Fruit fly (Drosophila melanogaster) whole organism, embryonic: ENCODE results near the gene gogo.

Experiments used
- Bgb ChIP-seq: fragments of 200-800 bp; sonication (Bioruptor generic); IDR thresholded peaks from 2 replicates; pipeline ENCODE4 v1.3.6; 2022; ENCODE audit warnings: missing biosample characterization, missing genetic modification characterization; ENCODE audit not compliant: partially characterized antibody
- CG11504 ChIP-seq: fragments of 200-800 bp; sonication (Bioruptor generic); optimal IDR thresholded peaks from 3 replicates; lab custom pipeline; 2019; ENCODE audit warnings: missing biosample characterization, mild to moderate bottlenecking, missing genetic modification characterization, moderate library complexity
- CG1233 ChIP-seq: fragments of 200-800 bp; sonication (Bioruptor generic); optimal IDR thresholded peaks from 4 replicates; lab custom pipeline; 2018; ENCODE audit warnings: missing biosample characterization, mild to moderate bottlenecking, missing genetic modification characterization
- CG13123 ChIP-seq: fragments of 200-800 bp; sonication (Bioruptor generic); optimal IDR thresholded peaks from 2 replicates; lab custom pipeline; 2016; ENCODE audit warnings: missing biosample characterization, missing genetic modification characterization
- CG14441 ChIP-seq: fragments of 200-800 bp; sonication (Bioruptor generic); IDR thresholded peaks from 2 replicates; pipeline ENCODE4 v1.3.6; 2022; ENCODE audit warnings: missing biosample characterization, missing genetic modification characterization
- CG14667 ChIP-seq: fragments of 200-800 bp; sonication (Bioruptor generic); IDR thresholded peaks from 2 replicates; pipeline ENCODE4 v1.3.6; 2022; ENCODE audit warnings: missing biosample characterization, missing genetic modification characterization
- CG15479 ChIP-seq: fragments of 200-800 bp; sonication (Bioruptor generic); optimal IDR thresholded peaks from 3 replicates; lab custom pipeline; 2019; ENCODE audit warnings: missing biosample characterization, mild to moderate bottlenecking, missing genetic modification characterization, moderate library complexity
- CG15514 ChIP-seq: fragments of 200-800 bp; sonication (Bioruptor generic); optimal IDR thresholded peaks from 3 replicates; lab custom pipeline; 2017; ENCODE audit warnings: missing biosample characterization, missing genetic modification characterization, mild to moderate bottlenecking, moderate library complexity, missing genetic modification reagents
- CG16813 ChIP-seq: fragments of 200-800 bp; sonication (Bioruptor generic); IDR thresholded peaks from 3 replicates; pipeline ENCODE4 v1.3.6; 2022; ENCODE audit warnings: missing biosample characterization, missing genetic modification characterization; ENCODE audit not compliant: partially characterized antibody
- CG30403 ChIP-seq: fragments of 200-800 bp; sonication (Bioruptor generic); optimal IDR thresholded peaks from 3 replicates; lab custom pipeline; 2016; ENCODE audit warnings: missing biosample characterization, missing genetic modification characterization
- CG32767 ChIP-seq: fragments of 200-800 bp; sonication (Bioruptor generic); IDR thresholded peaks from 2 replicates; pipeline ENCODE4 v1.3.6; 2022; ENCODE audit warnings: missing biosample characterization, missing genetic modification characterization
- CG3726 ChIP-seq: fragments of 200-800 bp; sonication (Bioruptor generic); IDR thresholded peaks from 3 replicates; pipeline ENCODE4, ENCODE4 v1.3.6; 2022; ENCODE audit warnings: missing biosample characterization, missing genetic modification characterization
- CG4617 ChIP-seq: fragments of 200-800 bp; sonication (Bioruptor generic); optimal IDR thresholded peaks from 3 replicates; lab custom pipeline; 2016; ENCODE audit warnings: missing biosample characterization, missing genetic modification characterization, borderline replicate concordance
- CG6254 ChIP-seq: fragments of 200-800 bp; sonication (Bioruptor generic); optimal IDR thresholded peaks from 3 replicates; lab custom pipeline; 2017; ENCODE audit warnings: mild to moderate bottlenecking, missing biosample characterization, missing genetic modification reagents, missing genetic modification characterization
- CG7987 ChIP-seq: fragments of 200-800 bp; sonication (Bioruptor generic); optimal IDR thresholded peaks from 2 replicates; lab custom pipeline; 2018; ENCODE audit warnings: missing biosample characterization, mild to moderate bottlenecking, missing genetic modification characterization, moderate library complexity
- CG9932 ChIP-seq: fragments of 200-800 bp; sonication (Bioruptor generic); IDR thresholded peaks from 2 replicates; pipeline ENCODE4 v1.3.6; 2022; ENCODE audit warnings: missing biosample characterization, missing genetic modification characterization
- Dek ChIP-seq: fragments of 200-800 bp; sonication (Bioruptor generic); optimal IDR thresholded peaks from 3 replicates; lab custom pipeline; 2019; ENCODE audit warnings: missing biosample characterization, mild to moderate bottlenecking, missing genetic modification characterization, moderate library complexity
- H15 ChIP-seq: fragments of 200-800 bp; sonication (Bioruptor generic); IDR thresholded peaks from 3 replicates; pipeline ENCODE4 v1.3.6; 2022; ENCODE audit warnings: missing biosample characterization, missing genetic modification characterization
- HLH54F ChIP-seq: fragments of 200-800 bp; sonication (Bioruptor generic); optimal IDR thresholded peaks from 3 replicates; lab custom pipeline; 2016; ENCODE audit warnings: missing biosample characterization, missing genetic modification characterization
- Med ChIP-seq: fragments of 200-800 bp; sonication (Bioruptor generic); peaks from one replicate; lab custom pipeline; 2016; ENCODE audit warnings: missing biosample characterization, missing genetic modification characterization, mild to moderate bottlenecking, inconsistent platforms, moderate library complexity
- Myb ChIP-seq: fragments of 200-800 bp; sonication (Bioruptor generic); optimal IDR thresholded peaks from 2 replicates; lab custom pipeline; 2016; ENCODE audit warnings: missing biosample characterization, missing genetic modification characterization
- Six4 ChIP-seq: fragments of 200-800 bp; sonication (Bioruptor generic); optimal IDR thresholded peaks from 2 replicates; lab custom pipeline; 2016; ENCODE audit warnings: missing biosample characterization, missing genetic modification characterization
- Sox100B ChIP-seq: fragments of 200-800 bp; sonication (Bioruptor generic); optimal IDR thresholded peaks from 3 replicates; lab custom pipeline; 2018; ENCODE audit warnings: missing biosample characterization, mild to moderate bottlenecking, missing genetic modification characterization
- amos ChIP-seq: fragments of 200-800 bp; sonication (Bioruptor generic); IDR thresholded peaks from 2 replicates; pipeline ENCODE4 v1.3.6; 2022; ENCODE audit warnings: missing biosample characterization, missing genetic modification characterization; ENCODE audit not compliant: partially characterized antibody
- cas ChIP-seq: fragments of 200-800 bp; sonication (Bioruptor generic); IDR thresholded peaks from 2 replicates; pipeline ENCODE4 v1.3.6; 2022; ENCODE audit warnings: missing biosample characterization, missing genetic modification characterization
- cg ChIP-seq: fragments of 200-800 bp; sonication (Bioruptor generic); optimal IDR thresholded peaks from 3 replicates; lab custom pipeline; 2019; ENCODE audit warnings: missing biosample characterization, mild to moderate bottlenecking, missing genetic modification characterization, moderate library complexity
- chinmo ChIP-seq: fragments of 200-800 bp; sonication (Bioruptor generic); IDR thresholded peaks from 4 replicates; pipeline ENCODE4 v1.3.6; 2022; ENCODE audit warnings: missing biosample characterization, missing genetic modification characterization; ENCODE audit not compliant: partially characterized antibody
- crp ChIP-seq, 2 experiments: fragments of 200-800 bp; sonication (Bioruptor generic); optimal IDR thresholded peaks; 2 replicates in 1 of 2; 3 replicates in 1 of 2; lab custom pipeline; 2017; ENCODE audit warnings: missing biosample characterization in 2 of 2, missing genetic modification characterization in 2 of 2, mild to moderate bottlenecking in 1 of 2, moderate library complexity in 1 of 2
- cwo ChIP-seq: fragments of 200-800 bp; sonication (Bioruptor generic); optimal IDR thresholded peaks from 3 replicates; lab custom pipeline; 2017; ENCODE audit warnings: missing biosample characterization, missing genetic modification characterization, mild to moderate bottlenecking, moderate library complexity, missing genetic modification reagents
- disco-r ChIP-seq: fragments of 200-800 bp; sonication (Bioruptor generic); optimal IDR thresholded peaks from 2 replicates; lab custom pipeline; 2016; ENCODE audit warnings: missing biosample characterization, missing genetic modification characterization
- dm ChIP-seq: fragments of 200-800 bp; sonication (Bioruptor generic); optimal IDR thresholded peaks from 3 replicates; lab custom pipeline; 2016; ENCODE audit warnings: missing biosample characterization, missing genetic modification characterization
- en ChIP-seq: fragments of 200-800 bp; sonication (Bioruptor generic); optimal IDR thresholded peaks from 2 replicates; lab custom pipeline; 2016; ENCODE audit warnings: missing biosample characterization, missing genetic modification characterization
- eve ChIP-seq, 2 experiments: fragments of >200 bp; optimal IDR thresholded peaks; 2 replicates each; lab custom pipeline; 2017; ENCODE audit warnings: missing biosample characterization in 2 of 2, missing genetic modification characterization in 2 of 2
- ewg ChIP-seq: fragments of 200-800 bp; sonication (Bioruptor generic); optimal IDR thresholded peaks from 3 replicates; lab custom pipeline; 2017; ENCODE audit warnings: mild to moderate bottlenecking, missing biosample characterization, missing genetic modification reagents, missing genetic modification characterization
- gfzf ChIP-seq: fragments of 200-800 bp; sonication (Bioruptor generic); optimal IDR thresholded peaks from 2 replicates; lab custom pipeline; 2016; ENCODE audit warnings: missing biosample characterization, mild to moderate bottlenecking, missing genetic modification characterization, moderate library complexity
- hb ChIP-seq: fragments of 200-800 bp; sonication (Bioruptor generic); IDR thresholded peaks from 3 replicates; pipeline ENCODE4 v1.3.6; 2022; ENCODE audit warnings: missing biosample characterization, missing genetic modification characterization; ENCODE audit not compliant: partially characterized antibody
- inv ChIP-seq: fragments of 200-800 bp; sonication (Bioruptor generic); IDR thresholded peaks from 2 replicates; pipeline ENCODE4 v1.3.6; 2022; ENCODE audit warnings: missing biosample characterization, missing genetic modification characterization; ENCODE audit not compliant: partially characterized antibody
- klu ChIP-seq: fragments of 200-800 bp; sonication (Bioruptor generic); IDR thresholded peaks from 2 replicates; pipeline ENCODE4 v1.3.6; 2022; ENCODE audit warnings: missing biosample characterization, missing genetic modification characterization
- lmd ChIP-seq: fragments of 200-800 bp; sonication (Bioruptor generic); IDR thresholded peaks from 2 replicates; pipeline ENCODE4 v1.3.6; 2022; ENCODE audit warnings: missing biosample characterization, missing genetic modification characterization
- odd ChIP-seq: fragments of 200-800 bp; sonication (Bioruptor generic); optimal IDR thresholded peaks from 2 replicates; lab custom pipeline; 2017; ENCODE audit warnings: missing biosample characterization, mild to moderate bottlenecking, missing genetic modification characterization
- peb ChIP-seq: fragments of 200-800 bp; sonication (Bioruptor generic); IDR thresholded peaks from 2 replicates; pipeline ENCODE4 v1.3.6; 2022; ENCODE audit warnings: missing biosample characterization, missing genetic modification characterization
- tx ChIP-seq: fragments of 200-800 bp; sonication (Bioruptor generic); optimal IDR thresholded peaks from 2 replicates; lab custom pipeline; 2016; ENCODE audit warnings: missing biosample characterization, missing genetic modification characterization
- zen ChIP-seq: fragments of 200-800 bp; sonication (Bioruptor generic); optimal IDR thresholded peaks from 3 replicates; lab custom pipeline; 2018; ENCODE audit warnings: missing biosample characterization, mild to moderate bottlenecking, missing genetic modification characterization, moderate library complexity
- zf30C ChIP-seq: fragments of 200-800 bp; sonication (Bioruptor generic); optimal IDR thresholded peaks from 3 replicates; lab custom pipeline; 2018; ENCODE audit warnings: missing biosample characterization, mild to moderate bottlenecking, missing genetic modification characterization

Gene gogo

DNA sequence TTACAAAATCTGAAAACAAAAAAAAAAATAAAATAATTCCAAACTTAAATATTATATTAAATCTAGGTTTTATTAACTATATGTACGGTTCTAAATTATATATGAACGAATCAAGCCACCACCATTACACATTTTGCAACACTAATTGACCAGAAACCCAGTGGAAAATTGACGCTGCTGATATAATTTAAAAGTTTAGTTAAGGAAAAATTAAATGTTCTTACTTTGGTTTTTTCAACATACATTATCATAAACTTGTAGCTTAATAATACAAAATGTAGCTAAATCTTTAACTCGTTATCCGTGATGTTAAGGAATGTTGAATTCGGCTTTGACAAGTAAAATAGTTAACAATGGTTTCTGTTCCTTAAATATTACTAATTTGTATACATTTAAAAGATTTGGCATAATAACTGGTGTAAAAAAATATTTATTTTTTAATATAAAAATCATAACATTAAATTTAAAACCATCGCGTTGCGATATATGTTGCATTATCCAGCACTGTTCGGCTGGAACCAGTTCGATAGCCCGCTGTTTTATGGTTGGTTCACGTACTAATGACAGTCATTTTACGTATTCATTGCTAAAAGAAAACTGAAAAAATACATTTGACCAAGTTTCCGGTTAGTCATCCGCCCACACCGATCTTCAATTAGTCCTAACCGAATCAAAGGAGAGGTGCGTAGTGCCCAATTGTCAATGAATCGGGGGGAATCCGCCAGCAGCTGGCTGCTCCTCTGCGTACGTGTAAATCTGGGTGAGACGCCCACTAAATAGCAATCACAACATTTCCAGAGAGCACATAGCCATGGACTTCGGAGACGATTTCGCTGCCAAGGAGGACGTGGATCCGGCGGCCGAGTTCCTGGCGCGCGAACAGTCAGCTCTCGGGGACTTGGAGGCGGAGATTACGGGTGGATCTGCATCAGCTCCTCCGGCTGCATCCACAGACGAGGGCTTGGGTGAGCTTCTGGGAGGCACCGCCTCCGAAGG, 52.6 kb downstream of the gogo start (continued):
- TF ChIP-seq CG1233 (peak; percentile 41), klu (GFP tag; lab: Robert Waterston, UW) (no peak), crp (GFP tag; optimal IDR thresholded peaks at IDR 0.05; lab: Kevin White, UChicago) (peak in 1 of 2 experiments; percentile 28), HLH54F (no peak), cas (GFP tag; lab: Robert Waterston, UW) (no peak)

DNA sequence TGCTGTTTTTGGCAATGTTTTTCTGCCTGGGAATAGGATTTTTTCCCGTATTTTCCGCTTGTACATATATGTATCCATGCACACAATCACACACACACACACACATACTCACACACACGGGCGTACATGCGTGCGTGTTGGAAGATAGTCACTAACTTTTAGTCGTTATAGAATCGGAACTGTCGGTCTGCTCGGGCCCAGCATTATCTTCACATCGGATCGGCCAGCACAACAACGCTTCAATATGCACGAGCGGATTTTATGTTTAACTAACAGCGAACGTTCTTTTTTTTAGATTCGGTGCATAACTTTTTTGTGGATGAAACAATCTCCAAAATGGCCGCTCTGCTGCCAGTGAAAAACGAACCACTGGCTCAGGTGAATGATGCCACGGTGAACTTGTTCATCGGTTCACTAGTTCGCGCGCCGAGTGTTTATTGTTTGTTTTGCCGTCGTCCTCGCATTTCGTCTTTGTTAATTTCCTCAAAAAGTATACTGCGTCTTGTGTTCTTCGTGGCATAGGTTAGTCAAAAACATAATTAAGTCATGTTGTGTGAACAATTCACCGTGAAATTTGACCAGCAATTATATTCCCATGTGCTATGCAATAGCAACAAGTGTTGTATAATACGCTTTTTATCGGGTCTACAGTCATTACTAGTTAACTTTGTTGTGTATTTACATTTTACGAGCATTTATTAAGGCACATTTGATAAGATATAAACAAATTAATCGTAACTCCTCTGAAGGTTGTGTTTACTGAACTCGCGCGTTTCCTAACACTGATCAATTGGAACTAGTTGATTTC, 53.6 kb downstream of the gogo start, which contains the start of the genes CG6951 and CG17233:
TSS of gene CG6951 (plus strand) at position 105 of the 808 bp plus-strand sequence.
TSS of gene CG17233 (minus strand) at position 741 of the 808 bp plus-strand sequence.
- TF ChIP-seq tx (GFP tag; lab: Kevin White, UChicago), result no peak
- no peak for TF ChIP-seq CG11504 (tag; lab: Kevin White, UChicago)
- no peak for TF ChIP-seq CG7987 (GFP tag; lab: Kevin White, UChicago)
- TF ChIP-seq CG14441 (GFP tag; lab: Robert Waterston, UW), result no peak
- no peak for TF ChIP-seq gfzf (GFP tag; lab: Kevin White, UChicago)
- TF ChIP-seq CG6254 (GFP tag; lab: Kevin White, UChicago), result no peak
- TF ChIP-seq Sox100B, result no peak
- no peak for TF ChIP-seq CG16813
- TF ChIP-seq Dek, result no peak
- no peak for TF ChIP-seq disco-r (GFP tag; lab: Kevin White, UChicago)
- TF ChIP-seq CG15514, result peak; percentile 98
- TF ChIP-seq odd (GFP tag; lab: Kevin White, UChicago), result no peak
- TF ChIP-seq CG32767 (GFP tag; lab: Robert Waterston, UW), result peak; percentile 70; the same call in 1 of the 2 replicates
- no peak for TF ChIP-seq CG3726 (GFP tag; lab: Robert Waterston, UW)
- TF ChIP-seq Bgb (GFP tag; lab: Robert Waterston, UW), result 0 out of 2 replicates have a peak, but pooled peaks have one; percentile 23
- no peak for TF ChIP-seq H15 (GFP tag; lab: Robert Waterston, UW)
- no peak for TF ChIP-seq CG14667 (GFP tag; lab: Robert Waterston, UW)
- TF ChIP-seq ewg (GFP tag; lab: Kevin White, UChicago), result no peak
- TF ChIP-seq cg (GFP tag; lab: Kevin White, UChicago), result peak; percentile 96
- TF ChIP-seq CG13123 (GFP tag; lab: Kevin White, UChicago), result no peak
- TF ChIP-seq lmd (GFP tag; lab: Robert Waterston, UW), result no peak
- TF ChIP-seq cwo (GFP tag; lab: Kevin White, UChicago), result no peak
- 0 out of 4 replicates have a peak, but pooled peaks have one; percentile 46 for TF ChIP-seq chinmo (GFP tag; lab: Robert Waterston, UW)
- no peak for TF ChIP-seq CG30403
- no peak for TF ChIP-seq eve (GFP tag; optimal IDR thresholded peaks at IDR 0.05; lab: Kevin White, UChicago)
- no peak for TF ChIP-seq peb (GFP tag; lab: Robert Waterston, UW)
- peak; percentile 36 for TF ChIP-seq Med (GFP tag; lab: Kevin White, UChicago)
- TF ChIP-seq amos (GFP tag; lab: Robert Waterston, UW), result no peak
- TF ChIP-seq hb, result no peak
- TF ChIP-seq CG4617 (GFP tag; lab: Kevin White, UChicago), result peak; percentile 37
- peak; percentile 32; the same call in 1 of the 2 replicates for TF ChIP-seq inv (GFP tag; lab: Robert Waterston, UW)
- peak; percentile 18 for TF ChIP-seq dm
- TF ChIP-seq Six4 (GFP tag; lab: Kevin White, UChicago), result no peak
- TF ChIP-seq zf30C (GFP tag; lab: Kevin White, UChicago), result no peak
- TF ChIP-seq zen (tag; lab: Kevin White, UChicago), result no peak
- no peak for TF ChIP-seq CG15479 (GFP tag; lab: Kevin White, UChicago)
- no peak for TF ChIP-seq en (GFP tag; lab: Kevin White, UChicago)
- TF ChIP-seq CG9932 (GFP tag; lab: Robert Waterston, UW), result no peak
- no peak for TF ChIP-seq Myb (GFP tag; lab: Kevin White, UChicago)
